Fruit fly (Drosophila melanogaster) whole organism, embryonic: ENCODE measurements around the gene lilli.

Source experiments
- CG10431 ChIP-seq: fragments of 200-800 bp; sonication (Bioruptor generic); optimal IDR thresholded peaks from 3 replicates; lab custom pipeline; 2018; ENCODE audit warnings: missing biosample characterization, mild to moderate bottlenecking, missing genetic modification characterization
- CG11085 ChIP-seq: fragments of 200-800 bp; sonication (Bioruptor generic); IDR thresholded peaks from 2 replicates; pipeline ENCODE4 v1.3.6; 2022; ENCODE audit warnings: missing biosample characterization, missing genetic modification characterization
- CG11093 ChIP-seq: fragments of 200-800 bp; sonication (Bioruptor generic); IDR thresholded peaks from 3 replicates; pipeline ENCODE4 v1.3.6; 2022; ENCODE audit warnings: missing biosample characterization, missing genetic modification characterization
- CG11723 ChIP-seq: fragments of 200-800 bp; sonication (Bioruptor generic); optimal IDR thresholded peaks from 2 replicates; lab custom pipeline; 2017; ENCODE audit warnings: missing biosample characterization, mild to moderate bottlenecking, missing genetic modification characterization
- CG12071 ChIP-seq: fragments of 200-800 bp; sonication (Bioruptor generic); optimal IDR thresholded peaks from 3 replicates; lab custom pipeline; 2018; ENCODE audit warnings: missing biosample characterization, mild to moderate bottlenecking, missing genetic modification characterization
- CG12155 ChIP-seq: fragments of 200-800 bp; sonication (Bioruptor generic); optimal IDR thresholded peaks from 3 replicates; lab custom pipeline; 2016; ENCODE audit warnings: missing biosample characterization, missing genetic modification characterization
- CG12942 ChIP-seq: fragments of 200-800 bp; sonication (Bioruptor generic); optimal IDR thresholded peaks from 3 replicates; lab custom pipeline; 2016; ENCODE audit warnings: missing biosample characterization, missing genetic modification characterization
- CG16815 ChIP-seq: fragments of 200-800 bp; sonication (Bioruptor generic); optimal IDR thresholded peaks from 3 replicates; lab custom pipeline; 2017; ENCODE audit warnings: missing biosample characterization, mild to moderate bottlenecking, missing genetic modification characterization
- CG18599 ChIP-seq: fragments of 200-800 bp; sonication (Bioruptor generic); optimal IDR thresholded peaks from 3 replicates; lab custom pipeline; 2017; ENCODE audit warnings: missing biosample characterization, missing genetic modification characterization, mild to moderate bottlenecking, moderate library complexity, missing genetic modification reagents
- CG32772 ChIP-seq: fragments of 200-800 bp; sonication (Bioruptor generic); IDR thresholded peaks from 2 replicates; pipeline ENCODE4 v1.3.6; 2022; ENCODE audit warnings: missing biosample characterization, missing genetic modification characterization
- CG4360 ChIP-seq: fragments of 200-800 bp; sonication (Bioruptor generic); IDR thresholded peaks from 2 replicates; pipeline ENCODE4 v1.3.6; 2022; ENCODE audit warnings: missing biosample characterization, missing genetic modification characterization
- CG6689 ChIP-seq: fragments of 200-800 bp; sonication (Bioruptor generic); IDR thresholded peaks from 2 replicates; pipeline ENCODE4 v1.3.6; 2022; ENCODE audit warnings: missing biosample characterization, missing genetic modification characterization
- CG7271 ChIP-seq: fragments of 200-800 bp; sonication (Bioruptor generic); optimal IDR thresholded peaks from 2 replicates; lab custom pipeline; 2018; ENCODE audit warnings: missing biosample characterization, mild to moderate bottlenecking, missing genetic modification characterization, moderate library complexity
- CG7372 ChIP-seq: fragments of 200-800 bp; sonication (Bioruptor generic); IDR thresholded peaks from 2 replicates; pipeline ENCODE4 v1.3.6; 2022; ENCODE audit warnings: missing biosample characterization, missing genetic modification characterization
- CG7745 ChIP-seq: fragments of 200-800 bp; sonication (Bioruptor generic); optimal IDR thresholded peaks from 2 replicates; lab custom pipeline; 2018; ENCODE audit warnings: missing biosample characterization, mild to moderate bottlenecking, missing genetic modification characterization, moderate library complexity
- CG7963 ChIP-seq: fragments of 200-800 bp; sonication (Bioruptor generic); IDR thresholded peaks from 3 replicates; pipeline ENCODE4 v1.3.6; 2022; ENCODE audit warnings: missing biosample characterization, missing genetic modification characterization; ENCODE audit not compliant: partially characterized antibody
- CG8944 ChIP-seq: fragments of 200-800 bp; sonication (Bioruptor generic); optimal IDR thresholded peaks from 3 replicates; lab custom pipeline; 2016; ENCODE audit warnings: missing biosample characterization, missing genetic modification characterization
- Dbx ChIP-seq: fragments of 200-800 bp; sonication (Bioruptor generic); IDR thresholded peaks from 3 replicates; pipeline ENCODE4 v1.3.6; 2022; ENCODE audit warnings: missing biosample characterization, missing genetic modification characterization
- Deaf1 ChIP-seq: fragments of 200-800 bp; optimal IDR thresholded peaks from 3 replicates; lab custom pipeline; 2019; ENCODE audit warnings: missing biosample characterization, mild to moderate bottlenecking, missing genetic modification characterization, moderate library complexity
- H15 ChIP-seq: fragments of 200-800 bp; sonication (Bioruptor generic); IDR thresholded peaks from 3 replicates; pipeline ENCODE4 v1.3.6; 2022; ENCODE audit warnings: missing biosample characterization, missing genetic modification characterization
- HHEX ChIP-seq: fragments of 200-800 bp; sonication (Bioruptor generic); optimal IDR thresholded peaks from 3 replicates; lab custom pipeline; 2017; ENCODE audit warnings: missing biosample characterization, mild to moderate bottlenecking, missing genetic modification characterization, missing genetic modification reagents
- Hey ChIP-seq: fragments of 200-800 bp; sonication (Bioruptor generic); optimal IDR thresholded peaks from 3 replicates; lab custom pipeline; 2018; ENCODE audit warnings: missing biosample characterization, mild to moderate bottlenecking, missing genetic modification characterization
- Hmr ChIP-seq: fragments of 200-800 bp; sonication (Bioruptor generic); optimal IDR thresholded peaks from 3 replicates; lab custom pipeline; 2017; ENCODE audit warnings: mild to moderate bottlenecking, missing biosample characterization, missing genetic modification reagents, missing genetic modification characterization
- Hr51 ChIP-seq, 2 experiments: fragments of 200-800 bp; sonication (Bioruptor generic); optimal IDR thresholded peaks; 2 replicates in 1 of 2; 3 replicates in 1 of 2; lab custom pipeline; 2016 to 2018; ENCODE audit warnings: missing biosample characterization in 2 of 2, missing genetic modification characterization in 2 of 2, mild to moderate bottlenecking in 1 of 2, moderate library complexity in 1 of 2
- MTF-1 ChIP-seq: fragments of 200-800 bp; sonication (Bioruptor generic); optimal IDR thresholded peaks from 2 replicates; lab custom pipeline; 2018; ENCODE audit warnings: missing biosample characterization, mild to moderate bottlenecking, missing genetic modification characterization, borderline replicate concordance
- Tbp ChIP-seq: fragments of >200 bp; optimal IDR thresholded peaks from 2 replicates; lab custom pipeline; 2018; ENCODE audit warnings: missing biosample characterization, missing genetic modification characterization
- ab ChIP-seq: fragments of 200-800 bp; sonication (Bioruptor generic); optimal IDR thresholded peaks from 2 replicates; lab custom pipeline; 2016; ENCODE audit warnings: missing biosample characterization, missing genetic modification characterization
- abd-A ChIP-seq: fragments of 200-800 bp; sonication (Bioruptor generic); optimal IDR thresholded peaks from 3 replicates; lab custom pipeline; 2019; ENCODE audit warnings: missing biosample characterization, mild to moderate bottlenecking, missing genetic modification characterization, moderate library complexity
- aop ChIP-seq: fragments of 200-800 bp; sonication (Bioruptor generic); IDR thresholded peaks from 2 replicates; pipeline ENCODE4 v1.3.6; 2022; ENCODE audit warnings: missing biosample characterization, missing genetic modification characterization
- cg ChIP-seq: fragments of 200-800 bp; sonication (Bioruptor generic); optimal IDR thresholded peaks from 3 replicates; lab custom pipeline; 2019; ENCODE audit warnings: missing biosample characterization, mild to moderate bottlenecking, missing genetic modification characterization, moderate library complexity
- chinmo ChIP-seq: fragments of 200-800 bp; sonication (Bioruptor generic); IDR thresholded peaks from 4 replicates; pipeline ENCODE4 v1.3.6; 2022; ENCODE audit warnings: missing biosample characterization, missing genetic modification characterization; ENCODE audit not compliant: partially characterized antibody
- ci ChIP-seq: fragments of 200-800 bp; sonication (Bioruptor generic); IDR thresholded peaks from 3 replicates; pipeline ENCODE4 v1.3.6; 2022; ENCODE audit warnings: missing biosample characterization, missing genetic modification characterization
- crol ChIP-seq: fragments of 200-800 bp; sonication (Bioruptor generic); IDR thresholded peaks from 2 replicates; pipeline ENCODE4 v1.3.6; 2022; ENCODE audit warnings: missing biosample characterization, missing genetic modification characterization
- dmrt11E ChIP-seq: fragments of 200-800 bp; sonication (Bioruptor generic); optimal IDR thresholded peaks from 3 replicates; lab custom pipeline; 2018; ENCODE audit warnings: missing biosample characterization, mild to moderate bottlenecking, missing genetic modification characterization, moderate library complexity
- dysf ChIP-seq: fragments of 200-800 bp; sonication (Bioruptor generic); IDR thresholded peaks from 3 replicates; pipeline ENCODE4 v1.3.6; 2022; ENCODE audit warnings: missing biosample characterization, missing genetic modification characterization
- en ChIP-seq: fragments of 200-800 bp; sonication (Bioruptor generic); optimal IDR thresholded peaks from 2 replicates; lab custom pipeline; 2016; ENCODE audit warnings: missing biosample characterization, missing genetic modification characterization
- eve ChIP-seq, 2 experiments: fragments of >200 bp; optimal IDR thresholded peaks; 2 replicates each; lab custom pipeline; 2017; ENCODE audit warnings: missing biosample characterization in 2 of 2, missing genetic modification characterization in 2 of 2
- inv ChIP-seq: fragments of 200-800 bp; sonication (Bioruptor generic); IDR thresholded peaks from 2 replicates; pipeline ENCODE4 v1.3.6; 2022; ENCODE audit warnings: missing biosample characterization, missing genetic modification characterization; ENCODE audit not compliant: partially characterized antibody
- lab ChIP-seq: fragments of 200-800 bp; sonication (Bioruptor generic); optimal IDR thresholded peaks from 3 replicates; lab custom pipeline; 2017; ENCODE audit warnings: missing biosample characterization, missing genetic modification characterization, mild to moderate bottlenecking, moderate library complexity, missing genetic modification reagents
- luna ChIP-seq: fragments of 200-800 bp; sonication (Bioruptor generic); optimal IDR thresholded peaks from 2 replicates; lab custom pipeline; 2016; ENCODE audit warnings: missing biosample characterization, missing genetic modification characterization
- oc ChIP-seq: fragments of 200-800 bp; sonication (Bioruptor generic); optimal IDR thresholded peaks from 2 replicates; lab custom pipeline; 2018; ENCODE audit warnings: missing biosample characterization, mild to moderate bottlenecking, missing genetic modification characterization, moderate library complexity
- pho ChIP-seq: fragments of 200-800 bp; sonication (Bioruptor generic); optimal IDR thresholded peaks from 2 replicates; lab custom pipeline; 2016; ENCODE audit warnings: missing biosample characterization, missing genetic modification characterization
- rib ChIP-seq: fragments of 200-800 bp; sonication (Bioruptor generic); IDR thresholded peaks from 2 replicates; pipeline ENCODE4 v1.3.6; 2022; ENCODE audit warnings: missing biosample characterization, missing genetic modification characterization
- run ChIP-seq: fragments of 200-800 bp; sonication (Bioruptor generic); optimal IDR thresholded peaks from 3 replicates; lab custom pipeline; 2018; ENCODE audit warnings: missing biosample characterization, mild to moderate bottlenecking, missing genetic modification characterization
- scrt ChIP-seq: fragments of 200-800 bp; sonication (Bioruptor generic); optimal IDR thresholded peaks from 2 replicates; lab custom pipeline; 2018; ENCODE audit warnings: missing biosample characterization, mild to moderate bottlenecking, missing genetic modification characterization, moderate library complexity
- seq ChIP-seq: fragments of 200-800 bp; sonication (Bioruptor generic); IDR thresholded peaks from 2 replicates; pipeline ENCODE4 v1.3.6; 2022; ENCODE audit warnings: missing biosample characterization, missing genetic modification characterization
- sqz ChIP-seq: fragments of 200-800 bp; sonication (Bioruptor generic); optimal IDR thresholded peaks from 3 replicates; lab custom pipeline; 2018; ENCODE audit warnings: missing biosample characterization, mild to moderate bottlenecking, missing genetic modification characterization
- sr ChIP-seq: fragments of 200-800 bp; sonication (Bioruptor generic); IDR thresholded peaks from 3 replicates; pipeline ENCODE4 v1.3.6; 2022; ENCODE audit warnings: missing biosample characterization, missing genetic modification characterization
- tll ChIP-seq, 2 experiments: fragments of 200-800 bp in 1 of 2; fragments of >200 bp in 1 of 2; sonication (Bioruptor generic) in 1 of 2; optimal IDR thresholded peaks; 2 replicates each; lab custom pipeline; 2017 to 2019; ENCODE audit warnings: missing biosample characterization in 2 of 2, missing genetic modification characterization in 2 of 2, mild to moderate bottlenecking in 1 of 2, moderate library complexity in 1 of 2
- wek ChIP-seq: fragments of 200-800 bp; sonication (Bioruptor generic); optimal IDR thresholded peaks from 3 replicates; lab custom pipeline; 2018; ENCODE audit warnings: missing biosample characterization, mild to moderate bottlenecking, missing genetic modification characterization, moderate library complexity

lilli gene

DNA sequence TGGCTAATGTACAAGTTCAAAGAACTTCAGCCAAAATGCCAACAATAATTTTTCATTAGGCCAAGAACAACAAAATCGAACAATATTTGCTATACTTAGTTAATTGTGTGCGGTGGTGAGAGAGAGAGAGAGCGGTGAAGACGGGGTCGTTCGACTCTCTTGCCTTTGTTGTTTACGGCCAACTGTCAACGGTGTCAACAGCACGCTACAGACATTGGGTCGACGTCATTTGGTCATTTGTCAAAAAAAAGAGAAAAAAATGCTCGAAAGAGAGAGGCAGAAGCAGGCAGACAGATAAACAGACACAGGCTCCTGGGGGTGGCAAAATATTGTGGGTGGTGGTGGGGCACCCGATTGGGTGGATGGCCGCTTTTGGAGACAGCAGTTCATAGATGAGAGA is 23.8 kb downstream of the lilli start (continued):
- no peak for TF ChIP-seq CG7963
- no peak for TF ChIP-seq luna (GFP tag; lab: Kevin White, UChicago)
- TF ChIP-seq inv = no peak
- TF ChIP-seq Hey (tag; lab: Kevin White, UChicago) = no peak
- no peak for TF ChIP-seq tll (GFP tag; optimal IDR thresholded peaks at IDR 0.05; lab: Kevin White, UChicago)
- TF ChIP-seq Hmr (GFP tag; lab: Kevin White, UChicago) = peak; percentile 8
- TF ChIP-seq en (GFP tag; lab: Kevin White, UChicago) = no peak
- no peak for TF ChIP-seq HHEX (GFP tag; lab: Kevin White, UChicago)
- no peak for TF ChIP-seq run (tag; lab: Kevin White, UChicago)
- peak; percentile 22 for TF ChIP-seq MTF-1 (GFP tag; lab: Kevin White, UChicago)
- peak; percentile 42; the same call in 1 of the 3 replicates for TF ChIP-seq ci (GFP tag; lab: Robert Waterston, UW)
- TF ChIP-seq oc = no peak
- TF ChIP-seq aop (GFP tag; lab: Robert Waterston, UW) = no peak
- TF ChIP-seq sr (GFP tag; lab: Robert Waterston, UW) = 0 out of 3 replicates have a peak, but pooled peaks have one; percentile 25
- peak; percentile 4 for TF ChIP-seq CG18599 (GFP tag; lab: Kevin White, UChicago)
- peak; percentile 21; the same call in 1 of the 2 replicates for TF ChIP-seq seq (GFP tag; lab: Robert Waterston, UW)
- TF ChIP-seq CG7271 = no peak
- peak; percentile 27 for TF ChIP-seq CG12071 (GFP tag; lab: Kevin White, UChicago)
- peak; percentile 20 for TF ChIP-seq wek (GFP tag; lab: Kevin White, UChicago)
- TF ChIP-seq pho (GFP tag; lab: Kevin White, UChicago) = no peak
- no peak for TF ChIP-seq CG11085 (GFP tag; lab: Robert Waterston, UW)
- no peak for TF ChIP-seq CG7372 (GFP tag; lab: Robert Waterston, UW)
- TF ChIP-seq Dbx (GFP tag; lab: Robert Waterston, UW) = no peak
- no peak for TF ChIP-seq CG32772 (GFP tag; lab: Robert Waterston, UW)
- TF ChIP-seq eve (GFP tag; optimal IDR thresholded peaks at IDR 0.05; lab: Kevin White, UChicago) = no peak
- TF ChIP-seq sqz (GFP tag; lab: Kevin White, UChicago) = peak; percentile 59
- TF ChIP-seq ab (GFP tag; lab: Kevin White, UChicago) = no peak
- TF ChIP-seq cg (GFP tag; lab: Kevin White, UChicago) = no peak
- TF ChIP-seq CG6689 (GFP tag; lab: Robert Waterston, UW) = no peak
- 0 out of 3 replicates have a peak, but pooled peaks have one; percentile 15 for TF ChIP-seq dysf (GFP tag; lab: Robert Waterston, UW)
- TF ChIP-seq CG10431 (GFP tag; lab: Kevin White, UChicago) = no peak
- TF ChIP-seq CG11093 (GFP tag; lab: Robert Waterston, UW) = no peak
- no peak for TF ChIP-seq CG11723 (GFP tag; lab: Kevin White, UChicago)
- TF ChIP-seq lab (GFP tag; lab: Kevin White, UChicago) = peak; percentile 47
- peak; percentile 12 for TF ChIP-seq abd-A (tag; lab: Kevin White, UChicago)
- no peak for TF ChIP-seq CG12155 (GFP tag; lab: Kevin White, UChicago)
- TF ChIP-seq CG7745 (tag; lab: Kevin White, UChicago) = no peak
- TF ChIP-seq Tbp (GFP tag; lab: Kevin White, UChicago) = no peak

- TF ChIP-seq Deaf1 (tag; lab: Kevin White, UChicago) = peak; percentile 44
- TF ChIP-seq Hr51 (GFP tag; optimal IDR thresholded peaks at IDR 0.05; lab: Kevin White, UChicago) = peak in 1 of 2 experiments; percentile 1
- TF ChIP-seq CG4360 = no peak
- TF ChIP-seq rib (GFP tag; lab: Robert Waterston, UW) = no peak
- TF ChIP-seq chinmo (GFP tag; lab: Robert Waterston, UW) = 0 out of 4 replicates have a peak, but pooled peaks have one; percentile 37
- TF ChIP-seq abd-A (tag; lab: Kevin White, UChicago) = peak; percentile 61
- peak; percentile 68 for TF ChIP-seq crol (GFP tag; lab: Robert Waterston, UW)
- peak; percentile 76 for TF ChIP-seq scrt
- TF ChIP-seq CG12942 (GFP tag; lab: Kevin White, UChicago) = no peak
- TF ChIP-seq CG16815 (GFP tag; lab: Kevin White, UChicago) = no peak
- peak; percentile 7 for TF ChIP-seq CG18599 (GFP tag; lab: Kevin White, UChicago)
- 0 out of 3 replicates have a peak, but pooled peaks have one; percentile 29 for TF ChIP-seq H15 (GFP tag; lab: Robert Waterston, UW)
- no peak for TF ChIP-seq CG10431 (GFP tag; lab: Kevin White, UChicago)
- no peak for TF ChIP-seq dmrt11E (tag; lab: Kevin White, UChicago)
- TF ChIP-seq CG8944 = no peak
Observed at dm6 chr2L:2910957-2911356, 25.2 kb downstream of the lilli start.
